Worm (Caenorhabditis elegans) whole organism, L1 larva: ENCODE results near the gene C38C5.1.

Source experiments
- blmp-1 ChIP-seq: fragments of 150-350 bp; optimal IDR thresholded peaks from 2 replicates; lab custom pipeline; 2014; ENCODE audit warnings: missing biosample characterization, missing genetic modification characterization
- ceh-63 ChIP-seq: fragments of 200-800 bp; sonication (Bioruptor generic); optimal IDR thresholded peaks from 2 replicates; lab custom pipeline; 2018; ENCODE audit warnings: mild to moderate bottlenecking, missing genetic modification characterization, missing compliant biosample characterization
- ceh-88 ChIP-seq: fragments of 200-800 bp; sonication (Bioruptor generic); IDR thresholded peaks from 2 replicates; pipeline ENCODE4 v1.3.6; 2022; ENCODE audit warnings: missing genetic modification characterization, missing compliant biosample characterization
- efl-1 ChIP-seq, 4 experiments: fragments of 150-350 bp; optimal IDR thresholded peaks in 3 of 4; peaks in 1 of 4; 1 replicate in 1 of 4; 2 replicates in 3 of 4; lab custom pipeline; 2014; ENCODE audit warnings: missing biosample characterization in 2 of 4, missing genetic modification characterization in 2 of 4, missing genetic modification reagents in 2 of 4
- nhr-11 ChIP-seq: fragments of 150-350 bp; optimal IDR thresholded peaks from 2 replicates; lab custom pipeline; 2014; ENCODE audit warnings: missing biosample characterization, missing genetic modification characterization
- nhr-28 ChIP-seq: fragments of 150-350 bp; optimal IDR thresholded peaks from 2 replicates; lab custom pipeline; 2014; ENCODE audit warnings: missing biosample characterization, missing genetic modification characterization
- snpc-4 ChIP-seq: fragments of 150-350 bp; optimal IDR thresholded peaks from 2 replicates; lab custom pipeline; 2014; ENCODE audit warnings: missing biosample characterization, missing genetic modification characterization
- unc-130 ChIP-seq: fragments of 150-350 bp; optimal IDR thresholded peaks from 2 replicates; lab custom pipeline; 2017; ENCODE audit warnings: missing biosample characterization, missing genetic modification characterization, inconsistent platforms
- unc-62 ChIP-seq: fragments of 150-350 bp; optimal IDR thresholded peaks from 2 replicates; lab custom pipeline; 2014; ENCODE audit warnings: missing biosample characterization, missing genetic modification reagents, missing genetic modification characterization
- unc-86 ChIP-seq: sonication (generic microtip); optimal IDR thresholded peaks from 2 replicates; lab custom pipeline; 2016; ENCODE audit warnings: missing genetic modification characterization, missing compliant biosample characterization
- zag-1 ChIP-seq: fragments of 150-350 bp; optimal IDR thresholded peaks from 2 replicates; lab custom pipeline; 2014; ENCODE audit warnings: missing biosample characterization, missing genetic modification characterization
- zip-4 ChIP-seq: fragments of 200-800 bp; sonication (Bioruptor generic); optimal IDR thresholded peaks from 2 replicates; lab custom pipeline; 2018; ENCODE audit warnings: mild to moderate bottlenecking, missing genetic modification characterization, moderate library complexity, missing compliant biosample characterization

DNA sequence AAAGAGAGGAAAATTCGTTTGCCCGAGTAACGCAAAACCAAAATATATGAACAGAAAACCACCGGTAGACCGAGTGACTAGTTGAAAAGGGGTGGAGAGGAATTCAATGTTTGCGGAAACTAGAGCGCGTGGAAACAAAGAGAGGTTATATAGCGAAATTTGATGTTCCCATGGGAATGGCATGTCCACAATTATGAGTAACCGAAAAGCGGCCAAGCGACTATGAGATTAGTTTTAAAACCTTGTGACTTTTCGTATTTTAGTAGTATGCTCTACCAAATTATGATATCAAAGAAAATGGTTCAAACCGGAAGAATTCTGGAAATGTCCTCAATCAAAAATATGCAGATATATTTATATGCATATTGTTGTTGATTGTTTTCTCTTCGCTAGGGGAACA is 45.1 kb upstream of the C38C5.1 start:
- no peak for TF ChIP-seq nhr-28
- TF ChIP-seq zip-4 (GFP tag; lab: Kevin White, UChicago), result no peak
- no peak for TF ChIP-seq unc-86 (tag; lab: Kevin White, UChicago)
- TF ChIP-seq zag-1 (tag; lab: Kevin White, UChicago), result no peak
- TF ChIP-seq nhr-11 (tag; lab: Kevin White, UChicago), result no peak
- TF ChIP-seq unc-130, result no peak
- no peak for TF ChIP-seq ceh-63 (GFP tag; lab: Kevin White, UChicago)
- TF ChIP-seq blmp-1, result no peak
- TF ChIP-seq efl-1 (optimal IDR thresholded peaks at IDR 0.05; lab: Kevin White, UChicago), result no peak
- no peak for TF ChIP-seq efl-1 (GFP tag; optimal IDR thresholded peaks at IDR 0.05 in 1 of 2; lab: Kevin White, UChicago)
- TF ChIP-seq unc-62, result no peak
- TF ChIP-seq snpc-4 (tag; lab: Kevin White, UChicago), result no peak
- no peak for TF ChIP-seq ceh-88 (GFP tag; lab: Robert Waterston, UW)
